Worm (Caenorhabditis elegans) whole organism, early embryonic: Measurements from ENCODE around the gene chil-10.

ENCODE experiments used
- B0310.2 ChIP-seq: sonication (generic microtip); optimal IDR thresholded peaks from 2 replicates; lab custom pipeline; 2016; ENCODE audit warnings: mild to moderate bottlenecking, missing genetic modification characterization, missing compliant biosample characterization
- F13C5.2 ChIP-seq: sonication (generic microtip); optimal IDR thresholded peaks from 2 replicates; lab custom pipeline; 2017; ENCODE audit warnings: mild to moderate bottlenecking, missing genetic modification characterization, inconsistent platforms, missing compliant biosample characterization
- aly-1 ChIP-seq: sonication (generic microtip); optimal IDR thresholded peaks from 2 replicates; lab custom pipeline; 2016; ENCODE audit warnings: missing genetic modification characterization, missing compliant biosample characterization
- ama-1 ChIP-seq: fragments of 150-350 bp; optimal IDR thresholded peaks from 2 replicates; lab custom pipeline; 2014
- ceh-13 ChIP-seq: fragments of 200-800 bp; sonication (Bioruptor generic); optimal IDR thresholded peaks from 2 replicates; lab custom pipeline; 2018; ENCODE audit warnings: mild to moderate bottlenecking, missing genetic modification characterization, missing compliant biosample characterization
- ceh-36 ChIP-seq: sonication (generic microtip); optimal IDR thresholded peaks from 2 replicates; lab custom pipeline; 2016; ENCODE audit warnings: missing genetic modification characterization, inconsistent platforms, missing compliant biosample characterization
- ets-7 ChIP-seq: sonication (generic microtip); optimal IDR thresholded peaks from 2 replicates; lab custom pipeline; 2016; ENCODE audit warnings: missing genotype, missing genetic modification characterization, missing compliant biosample characterization
- flt-1 ChIP-seq: fragments of 200-800 bp; sonication (Bioruptor generic); IDR thresholded peaks from 2 replicates; pipeline ENCODE4 v1.3.6; 2022; ENCODE audit warnings: missing genetic modification characterization, missing compliant biosample characterization
- hmbx-1 ChIP-seq: sonication (generic microtip); optimal IDR thresholded peaks from 2 replicates; lab custom pipeline; 2016; ENCODE audit warnings: mild to moderate bottlenecking, missing genetic modification characterization, missing compliant biosample characterization
- hmg-4 ChIP-seq: fragments of 200-800 bp; sonication (Bioruptor generic); optimal IDR thresholded peaks from 2 replicates; lab custom pipeline; 2018; ENCODE audit warnings: mild to moderate bottlenecking, missing genetic modification characterization, missing compliant biosample characterization
- pes-1 ChIP-seq: fragments of 200-800 bp; sonication (Bioruptor generic); IDR thresholded peaks from 2 replicates; pipeline ENCODE4 v1.3.6; 2022; ENCODE audit warnings: missing genetic modification reagents, missing genetic modification characterization, missing compliant biosample characterization
- scrt-1 ChIP-seq: fragments of 200-800 bp; sonication (Bioruptor generic); IDR thresholded peaks from 2 replicates; pipeline ENCODE4 v1.3.6; 2022; ENCODE audit warnings: missing genetic modification characterization, missing compliant biosample characterization
- tra-4 ChIP-seq: sonication (generic microtip); optimal IDR thresholded peaks from 2 replicates; lab custom pipeline; 2017; ENCODE audit warnings: missing genetic modification characterization, missing compliant biosample characterization

DNA sequence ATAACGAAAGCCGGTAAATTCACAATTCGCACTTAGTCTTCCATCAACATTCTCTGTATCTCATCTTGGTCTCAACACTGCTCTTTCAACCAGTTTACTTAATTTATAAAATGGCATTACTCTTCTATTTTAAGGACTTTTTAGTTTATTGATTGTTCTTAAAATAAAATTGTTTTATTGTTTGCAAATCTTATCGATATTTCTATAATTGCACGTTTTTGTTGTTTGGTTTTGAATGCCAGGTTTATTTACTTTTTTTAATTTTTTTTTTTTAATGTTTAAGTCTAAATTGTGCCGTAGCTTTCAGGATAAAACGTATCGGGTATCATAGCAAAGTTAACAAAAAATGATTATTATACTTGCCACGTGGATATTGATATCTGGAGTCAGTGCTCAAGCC, at the start of gene chil-10:
- TF ChIP-seq B0310.2 (tag; lab: Kevin White, UChicago) (no peak), aly-1 (tag; lab: Kevin White, UChicago) (no peak), hmbx-1 (tag; lab: Kevin White, UChicago) (no peak), tra-4 (tag; lab: Kevin White, UChicago) (no peak), F13C5.2 (tag; lab: Kevin White, UChicago) (no peak), scrt-1 (GFP tag; lab: Robert Waterston, UW) (no peak), hmg-4 (GFP tag; lab: Kevin White, UChicago) (no peak), ama-1 (lab: Kevin White, UChicago) (no peak), pes-1 (GFP tag; lab: Robert Waterston, UW) (no peak), flt-1 (GFP tag; lab: Robert Waterston, UW) (no peak), ceh-36 (tag; lab: Kevin White, UChicago) (no peak), ceh-13 (GFP tag; lab: Kevin White, UChicago) (no peak), ets-7 (no peak)
